Fruit fly (Drosophila melanogaster): Measurements from ENCODE around the gene CG17754.

CG17754 gene

DNA sequence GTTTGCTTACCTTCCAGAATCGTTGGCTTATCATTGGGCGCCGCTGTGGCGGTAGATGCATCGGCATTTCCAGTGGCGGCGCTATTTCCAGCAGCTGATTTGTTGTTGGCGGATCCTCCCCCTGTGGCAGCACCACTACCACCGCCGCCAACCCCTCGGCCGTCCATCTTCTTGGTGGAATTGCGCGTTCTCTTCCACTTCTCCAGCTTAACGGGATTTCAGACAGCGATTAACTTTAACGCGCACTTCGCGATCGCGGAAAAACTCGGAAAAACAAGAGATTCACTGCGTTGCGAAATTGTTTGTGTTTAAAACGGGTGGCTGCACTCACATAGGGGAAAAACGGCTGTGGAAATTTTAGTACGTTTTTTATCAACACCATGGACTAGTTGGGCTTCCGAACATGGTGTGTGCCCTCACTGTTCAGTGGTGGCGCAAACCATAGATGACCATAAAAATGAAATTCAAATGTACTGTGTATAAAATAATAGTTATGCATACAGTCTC, 32.6 kb downstream of the CG17754 start, which contains the start of gene c11.1:
Gene c11.1 (minus strand): TSS at position 335 of the 507 bp plus-strand sequence.
- no peak for TF ChIP-seq spab (GFP tag; optimal IDR thresholded peaks at IDR 0.05)
- TF ChIP-seq Eip78C (GFP tag) = peak; percentile 29
- 0 out of 2 replicates have a peak, but pooled peaks have one; percentile 33 for TF ChIP-seq CG15336 (GFP tag; IDR thresholded peaks at IDR 0.05)
- TF ChIP-seq CG8119 (GFP tag; IDR thresholded peaks at IDR 0.05) = 0 out of 3 replicates have a peak, but pooled peaks have one; percentile 17
- TF ChIP-seq CG6808 (GFP tag; optimal IDR thresholded peaks at IDR 0.05) = peak; percentile 64
- TF ChIP-seq Sox14 (GFP tag; optimal IDR thresholded peaks at IDR 0.05) = peak; percentile 37
- TF ChIP-seq CG1621 (tag; optimal IDR thresholded peaks at IDR 0.05) = no peak
- TF ChIP-seq esn (GFP tag; optimal IDR thresholded peaks at IDR 0.05) = peak; percentile 22

DNA sequence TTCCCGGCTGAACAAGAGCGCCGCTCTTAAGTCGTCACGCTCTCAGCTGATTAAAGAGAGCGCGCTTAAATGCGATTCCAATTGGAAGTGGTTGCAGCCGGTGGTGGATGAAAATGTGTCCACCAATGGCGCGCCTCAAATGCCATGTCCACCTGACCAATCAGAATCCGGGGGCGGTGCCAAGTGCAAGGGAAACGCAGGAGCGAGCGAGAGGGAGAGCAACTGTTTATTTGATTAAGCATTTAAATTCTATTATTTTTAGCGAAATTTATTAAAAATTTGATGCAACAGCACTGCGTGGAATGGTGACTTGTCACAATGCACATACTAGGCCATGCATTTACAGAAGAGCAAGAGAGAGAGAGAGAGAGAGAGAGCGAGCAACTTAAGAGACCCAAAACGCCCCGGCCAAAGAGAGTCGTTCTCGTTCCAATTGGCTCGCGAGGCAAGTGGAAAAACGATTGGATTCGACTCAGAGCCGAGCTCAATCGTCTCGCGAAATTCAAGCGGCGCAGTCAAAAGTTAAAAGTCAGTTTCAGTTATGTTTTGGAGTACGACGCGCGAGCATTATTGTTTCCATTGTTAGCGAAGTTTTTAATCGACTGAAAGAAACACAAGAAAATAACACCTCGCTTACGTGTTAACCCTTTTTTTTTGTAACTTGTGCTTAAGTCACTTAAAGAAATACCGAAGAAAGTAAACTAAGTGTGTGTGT, 34.0 kb downstream of the CG17754 start, which contains the start of gene lz:
Gene lz (plus strand): TSS at position 626 of the 715 bp plus-strand sequence.
- peak; percentile 44 for TF ChIP-seq Eip78C (GFP tag)
- TF ChIP-seq fd85E (GFP tag; optimal IDR thresholded peaks at IDR 0.05) = no peak
- peak; percentile 8; the same call in 1 of the 3 replicates for TF ChIP-seq CG6163 (GFP tag; IDR thresholded peaks at IDR 0.05)
- peak; percentile 66; the same call in 2 of the 3 replicates for TF ChIP-seq CG8119 (GFP tag; IDR thresholded peaks at IDR 0.05)
- peak; percentile 2 to 7 for TF ChIP-seq ss (GFP tag; optimal IDR thresholded peaks at IDR 0.05)
- TF ChIP-seq Eip93F (GFP tag; optimal IDR thresholded peaks at IDR 0.05) = no peak
- TF ChIP-seq CG6854 (GFP tag; optimal IDR thresholded peaks at IDR 0.05) = peak; percentile 11
- no peak for TF ChIP-seq Hr38 (GFP tag; optimal IDR thresholded peaks at IDR 0.05)
- TF ChIP-seq OdsH (GFP tag; optimal IDR thresholded peaks at IDR 0.05) = no peak
- TF ChIP-seq eg (GFP tag; IDR thresholded peaks at IDR 0.05) = peak; percentile 38; the same call in 1 of the 3 replicates
- peak; percentile 35; the same call in 1 of the 2 replicates for TF ChIP-seq CG15336 (GFP tag; IDR thresholded peaks at IDR 0.05)

dm6 chrX:9286386-9286785, 36.2 kb downstream of the CG17754 start:
- TF ChIP-seq acj6 (GFP tag; optimal IDR thresholded peaks at IDR 0.05) (no peak), Eip78C (GFP tag) (peak; percentile 3)

DNA sequence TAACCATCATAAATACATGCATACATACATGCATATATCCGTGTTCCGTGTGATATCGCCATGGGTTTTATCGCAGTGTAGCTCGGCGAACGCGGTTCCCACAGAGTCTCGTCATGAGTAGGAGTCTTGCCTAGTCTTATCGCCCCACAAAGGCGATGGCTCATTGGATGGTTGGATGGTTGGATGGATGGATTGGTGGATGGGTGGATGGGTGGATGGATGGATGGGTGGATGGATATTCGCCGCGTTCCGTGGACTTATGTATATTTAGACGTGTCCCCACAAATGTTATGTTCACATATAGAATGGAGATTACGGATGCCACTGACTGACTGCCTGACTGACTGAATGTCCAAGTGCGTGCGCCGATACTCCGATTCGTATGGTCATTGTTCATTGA, 41.0 kb downstream of the CG17754 start:
- TF ChIP-seq CG6792 (GFP tag; optimal IDR thresholded peaks at IDR 0.05) = no peak
- TF ChIP-seq pdm3 (GFP tag; optimal IDR thresholded peaks at IDR 0.05) = no peak
- no peak for TF ChIP-seq CG10669 (GFP tag; optimal IDR thresholded peaks at IDR 0.05)

DNA sequence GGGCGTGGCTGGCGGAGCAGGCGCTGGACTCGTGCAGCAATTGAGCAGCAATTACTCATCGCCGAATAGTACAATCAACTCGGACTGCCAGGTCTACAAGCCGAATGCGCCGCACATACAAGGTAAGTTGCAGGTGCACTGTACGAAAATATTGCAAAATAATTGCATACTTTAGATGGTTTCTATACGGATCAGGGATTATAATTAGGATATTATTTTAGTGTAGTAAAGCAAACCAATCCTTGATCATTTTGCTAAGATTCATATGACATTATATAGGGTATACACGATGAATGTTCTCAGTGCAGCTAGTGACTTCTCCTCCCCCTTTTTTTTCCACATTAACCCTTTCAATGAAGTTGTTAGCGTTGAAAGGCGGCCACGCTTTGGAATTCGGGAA, 45.3 kb downstream of the CG17754 start:
- no peak for TF ChIP-seq Lpt (GFP tag; optimal IDR thresholded peaks at IDR 0.05)
- TF ChIP-seq Eip75B (GFP tag; optimal IDR thresholded peaks at IDR 0.05) = no peak
- TF ChIP-seq CG9139 (GFP tag; optimal IDR thresholded peaks at IDR 0.05) = no peak
- no peak for TF ChIP-seq spab (GFP tag; optimal IDR thresholded peaks at IDR 0.05)
- no peak for TF ChIP-seq CG7368 (GFP tag; optimal IDR thresholded peaks at IDR 0.05)
- peak; percentile 3 for TF ChIP-seq CG3919 (GFP tag; optimal IDR thresholded peaks at IDR 0.05)
- no peak for TF ChIP-seq CG11294 (GFP tag; IDR thresholded peaks at IDR 0.05)
- peak; percentile 26 for TF ChIP-seq CG3032 (tag; optimal IDR thresholded peaks at IDR 0.05)
- no peak for TF ChIP-seq CG4318 (GFP tag; optimal IDR thresholded peaks at IDR 0.05)
- no peak for TF ChIP-seq CG11762 (GFP tag; optimal IDR thresholded peaks at IDR 0.05; ENCODE audit: insufficient read depth)
- TF ChIP-seq CG1621 (tag; optimal IDR thresholded peaks at IDR 0.05) = no peak
- no peak for TF ChIP-seq achi (GFP tag; optimal IDR thresholded peaks at IDR 0.05)
- no peak for TF ChIP-seq cyc (GFP tag; optimal IDR thresholded peaks at IDR 0.05)
- peak; percentile 2 for TF ChIP-seq esn (GFP tag; optimal IDR thresholded peaks at IDR 0.05)
- TF ChIP-seq Smox (GFP tag; optimal IDR thresholded peaks at IDR 0.05) = no peak
- TF ChIP-seq CG32006 (GFP tag; optimal IDR thresholded peaks at IDR 0.05) = no peak
- peak; percentile 16 for TF ChIP-seq Hr39 (GFP tag; optimal IDR thresholded peaks at IDR 0.05)
- TF ChIP-seq svp (GFP tag) = peak; percentile 21
- TF ChIP-seq lz (GFP tag; optimal IDR thresholded peaks at IDR 0.05) = peak; percentile 33
- no peak for TF ChIP-seq CG6276 (GFP tag; optimal IDR thresholded peaks at IDR 0.05)
- TF ChIP-seq CG10631 (GFP tag; optimal IDR thresholded peaks at IDR 0.05) = no peak
- TF ChIP-seq Sox14 (GFP tag; optimal IDR thresholded peaks at IDR 0.05) = no peak
- peak; percentile 54; the same call in 2 of the 3 replicates for TF ChIP-seq CG6163 (GFP tag; IDR thresholded peaks at IDR 0.05)
- peak; percentile 20 for TF ChIP-seq pdm3 (GFP tag; optimal IDR thresholded peaks at IDR 0.05)
- 0 out of 2 replicates have a peak, but pooled peaks have one; percentile 14 for TF ChIP-seq CG15336 (GFP tag; IDR thresholded peaks at IDR 0.05)
- TF ChIP-seq vri (GFP tag; optimal IDR thresholded peaks at IDR 0.05) = no peak
- TF ChIP-seq net (GFP tag; optimal IDR thresholded peaks at IDR 0.05) = no peak
- no peak for TF ChIP-seq Met (GFP tag; optimal IDR thresholded peaks at IDR 0.05)
- no peak for TF ChIP-seq fd85E (GFP tag; optimal IDR thresholded peaks at IDR 0.05)
- TF ChIP-seq CG8119 (GFP tag; IDR thresholded peaks at IDR 0.05) = no peak
- TF ChIP-seq Eip93F (GFP tag; optimal IDR thresholded peaks at IDR 0.05) = no peak
